Fruit fly (Drosophila melanogaster): Measurements from ENCODE around the gene CG14855.

dm6 chr3R:14786669-14787068 is 9.4 kb upstream of the CG14855 start:
- TF ChIP-seq usp (GFP tag; optimal IDR thresholded peaks at IDR 0.05), result no peak
- no peak for TF ChIP-seq CG8478 (optimal IDR thresholded peaks at IDR 0.05)
- no peak for TF ChIP-seq psq (optimal IDR thresholded peaks at IDR 0.05)
- no peak for TF ChIP-seq pan (optimal IDR thresholded peaks at IDR 0.05)

All from whole organism.